Worm (Caenorhabditis elegans): Measurements from ENCODE around the gene ltd-1.

ce11 chrII:8071012-8071625 lies 21.4 kb downstream of the ltd-1 start:
- no peak for TF ChIP-seq pha-4 (tag; optimal IDR thresholded peaks at IDR 0.05)
- TF ChIP-seq lsy-2 (tag; optimal IDR thresholded peaks at IDR 0.05) = no peak
- TF ChIP-seq lin-13 (tag; optimal IDR thresholded peaks at IDR 0.05) = no peak
- no peak for TF ChIP-seq unc-62 (GFP tag; optimal IDR thresholded peaks at IDR 0.05)
- no peak for TF ChIP-seq zip-8 (tag; optimal IDR thresholded peaks at IDR 0.05)
- no peak for TF ChIP-seq mep-1 (tag; optimal IDR thresholded peaks at IDR 0.05)
- TF ChIP-seq snpc-4 (tag; optimal IDR thresholded peaks at IDR 0.05) = no peak
